Worm (Caenorhabditis elegans): ENCODE data around the gene Y32G9A.5.

Y32G9A.5 gene

ce11 chrV:1907350-1907749, at the start of gene Y32G9A.5:
Gene Y32G9A.5, plus strand, starts transcription at chrV:1907650.
- TF ChIP-seq unc-62 (GFP tag; optimal IDR thresholded peaks at IDR 0.05): no peak

- TF ChIP-seq unc-62 (GFP tag; optimal IDR thresholded peaks at IDR 0.05): no peak
Measured at ce11 chrV:1857840-1858239, 49.6 kb upstream of the Y32G9A.5 start.

ce11 chrV:1862954-1863353, 44.5 kb upstream of the Y32G9A.5 start:
- no peak for TF ChIP-seq unc-62 (GFP tag; optimal IDR thresholded peaks at IDR 0.05)

ce11 chrV:1864997-1865396, 42.5 kb upstream of the Y32G9A.5 start:
- no peak for TF ChIP-seq unc-62 (GFP tag; optimal IDR thresholded peaks at IDR 0.05)

- TF ChIP-seq unc-62 (GFP tag; optimal IDR thresholded peaks at IDR 0.05): no peak
Measured at ce11 chrV:1868025-1868424, 39.4 kb upstream of the Y32G9A.5 start.

- TF ChIP-seq unc-62 (GFP tag; optimal IDR thresholded peaks at IDR 0.05): no peak
Measured at ce11 chrV:1868596-1869263, 38.7 kb upstream of the Y32G9A.5 start, which contains the start of gene knl-3. Gene knl-3, plus strand, starts transcription at chrV:1869213.

- TF ChIP-seq unc-62 (GFP tag; optimal IDR thresholded peaks at IDR 0.05): no peak
Measured at ce11 chrV:1869682-1870081, 37.8 kb upstream of the Y32G9A.5 start, which contains the start of gene T10B5.3. Gene T10B5.3, minus strand, starts transcription at chrV:1869782.

- TF ChIP-seq unc-62 (GFP tag; optimal IDR thresholded peaks at IDR 0.05): no peak
Measured at ce11 chrV:1870515-1870940, 36.9 kb upstream of the Y32G9A.5 start.

ce11 chrV:1871768-1872296, 35.6 kb upstream of the Y32G9A.5 start, which contains the start of the genes T10B5.4 and cct-7:
Gene T10B5.4, minus strand, starts transcription at chrV:1871807.
Gene cct-7, plus strand, starts transcription at chrV:1872246.
- no peak for TF ChIP-seq unc-62 (GFP tag; optimal IDR thresholded peaks at IDR 0.05)

ce11 chrV:1874827-1875226, 32.6 kb upstream of the Y32G9A.5 start:
- TF ChIP-seq unc-62 (GFP tag; optimal IDR thresholded peaks at IDR 0.05): no peak

- no peak for TF ChIP-seq unc-62 (GFP tag; optimal IDR thresholded peaks at IDR 0.05)
Measured at ce11 chrV:1875497-1875988, 31.9 kb upstream of the Y32G9A.5 start.

- no peak for TF ChIP-seq unc-62 (GFP tag; optimal IDR thresholded peaks at IDR 0.05)
Measured at ce11 chrV:1878030-1878429, 29.4 kb upstream of the Y32G9A.5 start.

- no peak for TF ChIP-seq unc-62 (GFP tag; optimal IDR thresholded peaks at IDR 0.05)
Measured at ce11 chrV:1883131-1883530, 24.3 kb upstream of the Y32G9A.5 start.

- no peak for TF ChIP-seq unc-62 (GFP tag; optimal IDR thresholded peaks at IDR 0.05)
Measured at ce11 chrV:1886997-1887396, 20.5 kb upstream of the Y32G9A.5 start.

- no peak for TF ChIP-seq unc-62 (GFP tag; optimal IDR thresholded peaks at IDR 0.05)
Measured at ce11 chrV:1888299-1888698, 19.2 kb upstream of the Y32G9A.5 start.

ce11 chrV:1889996-1890395, 17.5 kb upstream of the Y32G9A.5 start:
- no peak for TF ChIP-seq unc-62 (GFP tag; optimal IDR thresholded peaks at IDR 0.05)

ce11 chrV:1892567-1893277, 14.7 kb upstream of the Y32G9A.5 start, which contains the start of gene zig-11:
Gene zig-11, minus strand, starts transcription at chrV:1892939.
- no peak for TF ChIP-seq unc-62 (GFP tag; optimal IDR thresholded peaks at IDR 0.05)
